Fruit fly (Drosophila melanogaster) S2 (cell line): ENCODE results near the gene CG14313.

Experiments
- CG8478 ChIP-seq: fragments of >200 bp; optimal IDR thresholded peaks from 2 replicates; lab custom pipeline; 2018
- CTCF ChIP-seq, 2 experiments: fragments of >200 bp; optimal IDR thresholded peaks; 2 replicates each; lab custom pipeline; 2018

- TF ChIP-seq CG8478 (lab: Kevin White, UChicago) (no peak), CTCF (optimal IDR thresholded peaks at IDR 0.05; lab: Kevin White, UChicago) (no peak)
Measured at dm6 chr3R:18215900-18216299, 24.1 kb upstream of the CG14313 start, which contains the start of gene CG14314.
